Worm (Caenorhabditis elegans) whole organism, L2 larva: ENCODE measurements around the gene C36E6.8.

Experiments
- blmp-1 ChIP-seq: sonication (generic microtip); optimal IDR thresholded peaks from 2 replicates; lab custom pipeline; 2017; ENCODE audit warnings: missing genetic modification characterization, mild to moderate bottlenecking, missing compliant biosample characterization, antibody characterized with exemption, moderate library complexity; ENCODE audit not compliant: insufficient read depth
- ceh-16 ChIP-seq: fragments of 150-350 bp; optimal IDR thresholded peaks from 2 replicates; lab custom pipeline; 2014; ENCODE audit warnings: missing biosample characterization, missing genetic modification characterization
- dmd-4 ChIP-seq: sonication (generic microtip); optimal IDR thresholded peaks from 2 replicates; lab custom pipeline; 2017; ENCODE audit warnings: missing biosample characterization, missing genetic modification characterization
- egl-27 ChIP-seq: sonication (generic microtip); optimal IDR thresholded peaks from 3 replicates; lab custom pipeline; 2017; ENCODE audit warnings: missing biosample characterization, missing genetic modification reagents, missing genetic modification characterization
- elt-3 ChIP-seq: sonication (generic microtip); optimal IDR thresholded peaks from 2 replicates; lab custom pipeline; 2017; ENCODE audit warnings: missing biosample characterization, missing genetic modification characterization
- mab-5 ChIP-seq: fragments of 150-350 bp; optimal IDR thresholded peaks from 2 replicates; lab custom pipeline; 2014; ENCODE audit warnings: missing biosample characterization, missing genetic modification characterization
- mdl-1 ChIP-seq, 2 experiments: fragments of 150-350 bp in 1 of 2; sonication (generic microtip) in 1 of 2; optimal IDR thresholded peaks; 2 replicates each; lab custom pipeline; 2017; ENCODE audit warnings: missing biosample characterization in 2 of 2, missing genetic modification characterization in 2 of 2
- nhr-237 ChIP-seq: fragments of 150-350 bp; optimal IDR thresholded peaks from 2 replicates; lab custom pipeline; 2014; ENCODE audit warnings: missing biosample characterization, missing genetic modification characterization
- nhr-6 ChIP-seq: fragments of 150-350 bp; optimal IDR thresholded peaks from 2 replicates; lab custom pipeline; 2014; ENCODE audit warnings: missing biosample characterization, missing genetic modification characterization
- sem-4 ChIP-seq: fragments of 150-350 bp; optimal IDR thresholded peaks from 2 replicates; lab custom pipeline; 2014; ENCODE audit warnings: missing biosample characterization, missing genetic modification reagents, missing genetic modification characterization
- zag-1 ChIP-seq: fragments of 150-350 bp; optimal IDR thresholded peaks from 2 replicates; lab custom pipeline; 2014; ENCODE audit warnings: missing biosample characterization, missing genetic modification characterization
- ztf-11 ChIP-seq: sonication (generic microtip); optimal IDR thresholded peaks from 2 replicates; lab custom pipeline; 2017; ENCODE audit warnings: missing biosample characterization, missing genetic modification characterization

DNA sequence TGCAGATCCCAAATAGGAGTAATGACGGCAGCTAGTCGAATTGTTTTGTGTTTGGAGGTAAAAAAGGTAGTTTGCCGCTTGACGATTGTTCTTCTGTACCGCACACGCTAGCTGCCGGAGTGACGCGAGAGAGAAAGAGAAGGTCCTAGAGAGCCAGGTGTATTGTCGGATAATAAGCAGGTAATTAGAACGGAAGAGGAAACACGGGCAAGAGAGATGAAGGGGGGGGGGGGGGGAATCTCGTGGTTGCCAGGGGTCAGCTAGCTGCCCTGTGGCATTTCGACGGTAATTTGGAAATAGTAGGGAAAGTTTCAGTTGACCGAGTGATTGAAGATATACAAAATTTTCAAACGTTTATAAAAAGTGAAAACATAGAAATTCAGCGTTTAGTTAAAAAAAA, 24.6 kb upstream of the C36E6.8 start, which contains the start of gene crb-1:
- TF ChIP-seq sem-4 (tag; lab: Kevin White, UChicago) (no peak), elt-3 (tag; lab: Kevin White, UChicago) (no peak), ceh-16 (tag; lab: Kevin White, UChicago) (no peak), mab-5 (tag; lab: Kevin White, UChicago) (no peak), zag-1 (tag; lab: Kevin White, UChicago) (no peak), nhr-6 (tag; lab: Kevin White, UChicago) (no peak), nhr-237 (no peak), dmd-4 (tag; lab: Kevin White, UChicago) (no peak), mdl-1 (tag; optimal IDR thresholded peaks at IDR 0.05; lab: Kevin White, UChicago) (no peak), egl-27 (tag; lab: Kevin White, UChicago) (no peak), blmp-1 (no peak), ztf-11 (no peak)
